Worm (Caenorhabditis elegans): ENCODE measurements around the gene egas-4.

The egas-4 gene

DNA sequence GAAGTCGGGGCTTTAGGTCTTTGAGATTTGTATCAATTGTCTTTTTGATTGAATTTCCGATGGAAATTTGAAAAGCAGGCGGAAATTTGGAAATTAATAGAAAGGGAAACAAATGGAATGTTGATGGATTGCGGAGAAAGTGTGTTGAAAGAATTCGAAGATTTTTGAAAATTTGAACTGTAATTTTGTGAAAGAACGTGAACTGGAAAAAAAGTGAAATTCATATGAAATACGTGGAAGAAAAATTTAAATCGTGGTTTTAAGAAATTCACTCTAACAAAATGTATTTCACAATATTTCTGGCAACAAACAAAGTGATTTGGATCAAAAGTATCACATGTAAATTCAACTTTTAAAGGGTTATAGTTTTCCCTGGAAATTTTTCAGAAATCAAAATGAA is 51.7 kb downstream of the egas-4 start, which contains the start of gene B0496.1:
B0496.1 (plus strand) TSS at position 301 of the 400 bp plus-strand sequence.
- TF ChIP-seq ceh-19 (GFP tag; optimal IDR thresholded peaks at IDR 0.05) (no peak), ttx-3 (tag; optimal IDR thresholded peaks at IDR 0.05) (no peak), ahr-1 (tag; optimal IDR thresholded peaks at IDR 0.05) (no peak), K02D7.2 (tag; optimal IDR thresholded peaks at IDR 0.05) (no peak), odd-2 (tag; optimal IDR thresholded peaks at IDR 0.05) (no peak), tbx-2 (tag; optimal IDR thresholded peaks at IDR 0.05) (no peak), pros-1 (tag; optimal IDR thresholded peaks at IDR 0.05) (no peak), ceh-9 (tag; optimal IDR thresholded peaks at IDR 0.05) (no peak), hlh-13 (GFP tag; optimal IDR thresholded peaks at IDR 0.05) (no peak)

DNA sequence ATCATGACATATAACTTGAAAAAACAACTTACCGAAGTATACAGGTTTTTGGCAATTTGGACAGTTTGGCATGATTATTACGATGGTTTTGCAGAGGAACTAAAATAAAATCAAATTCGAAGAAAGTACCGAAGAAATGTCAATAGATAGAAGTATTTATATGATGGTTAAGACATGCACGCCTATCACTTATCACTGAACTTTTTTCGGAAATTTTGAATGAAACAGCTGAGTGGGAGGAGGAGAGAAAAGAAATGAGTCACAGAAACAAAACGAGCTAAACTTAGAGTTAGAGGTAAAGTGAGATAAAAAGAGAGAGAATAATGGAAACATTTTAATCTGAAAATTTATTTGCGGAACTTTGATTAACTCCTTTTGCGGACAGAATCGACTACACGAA is 52.4 kb downstream of the egas-4 start, which contains the start of gene valv-1:
valv-1 (minus strand) TSS at position 101 of the 400 bp plus-strand sequence.
- TF ChIP-seq ceh-45 (GFP tag; IDR thresholded peaks at IDR 0.05) = no peak
- TF ChIP-seq ceh-48 (tag; optimal IDR thresholded peaks at IDR 0.05) = no peak
- TF ChIP-seq pag-3 (tag; optimal IDR thresholded peaks at IDR 0.05; ENCODE audit: borderline replicate concordance) = no peak
- TF ChIP-seq hlh-30 (tag; optimal IDR thresholded peaks at IDR 0.05; ENCODE audit: insufficient read depth) = no peak
- TF ChIP-seq hlh-13 (GFP tag; optimal IDR thresholded peaks at IDR 0.05) = no peak
- no peak for TF ChIP-seq Y22D7AL.16 (tag; optimal IDR thresholded peaks at IDR 0.05)
- TF ChIP-seq gmeb-2 (tag; optimal IDR thresholded peaks at IDR 0.05) = no peak
- no peak for TF ChIP-seq madf-2 (tag; optimal IDR thresholded peaks at IDR 0.05)
- no peak for TF ChIP-seq T23F11.4 (GFP tag; optimal IDR thresholded peaks at IDR 0.05)
- no peak for TF ChIP-seq pha-4 (tag; optimal IDR thresholded peaks at IDR 0.05)
- no peak for TF ChIP-seq fax-1 (tag; optimal IDR thresholded peaks at IDR 0.05)
- no peak for TF ChIP-seq ama-1 (optimal IDR thresholded peaks at IDR 0.05)
- no peak for TF ChIP-seq hlh-15 (tag; optimal IDR thresholded peaks at IDR 0.05)
- TF ChIP-seq pat-9 (tag; optimal IDR thresholded peaks at IDR 0.05) = no peak
- no peak for TF ChIP-seq eyg-1 (tag; optimal IDR thresholded peaks at IDR 0.05)
- no peak for TF ChIP-seq rnt-1 (tag; optimal IDR thresholded peaks at IDR 0.05)
- no peak for TF ChIP-seq pax-1 (tag; optimal IDR thresholded peaks at IDR 0.05)
- TF ChIP-seq unc-55 (GFP tag; optimal IDR thresholded peaks at IDR 0.05) = no peak
- no peak for TF ChIP-seq zip-5 (tag; optimal IDR thresholded peaks at IDR 0.05)

Data from whole organism, late embryonic.